Worm (Caenorhabditis elegans) whole organism, L4 larva: ENCODE results near the gene Y60A3A.24.

Experiments
- aly-2 ChIP-seq: sonication (generic microtip); optimal IDR thresholded peaks from 2 replicates; lab custom pipeline; 2018; ENCODE audit warnings: missing biosample characterization, missing genetic modification characterization
- ceh-32 ChIP-seq: sonication (generic microtip); optimal IDR thresholded peaks from 2 replicates; lab custom pipeline; 2016; ENCODE audit warnings: mild to moderate bottlenecking, missing genetic modification characterization, missing compliant biosample characterization; ENCODE audit not compliant: poor library complexity
- fos-1 ChIP-seq: fragments of 150-350 bp; optimal IDR thresholded peaks from 2 replicates; lab custom pipeline; 2014; ENCODE audit warnings: missing biosample characterization, missing genetic modification characterization
- madf-9 ChIP-seq: fragments of 200-800 bp; sonication (Bioruptor generic); conservative IDR thresholded peaks from 2 replicates; pipeline ENCODE4 v1.3.6; 2022; ENCODE audit warnings: missing genetic modification reagents, missing genetic modification characterization, missing compliant biosample characterization

Gene Y60A3A.24

DNA sequence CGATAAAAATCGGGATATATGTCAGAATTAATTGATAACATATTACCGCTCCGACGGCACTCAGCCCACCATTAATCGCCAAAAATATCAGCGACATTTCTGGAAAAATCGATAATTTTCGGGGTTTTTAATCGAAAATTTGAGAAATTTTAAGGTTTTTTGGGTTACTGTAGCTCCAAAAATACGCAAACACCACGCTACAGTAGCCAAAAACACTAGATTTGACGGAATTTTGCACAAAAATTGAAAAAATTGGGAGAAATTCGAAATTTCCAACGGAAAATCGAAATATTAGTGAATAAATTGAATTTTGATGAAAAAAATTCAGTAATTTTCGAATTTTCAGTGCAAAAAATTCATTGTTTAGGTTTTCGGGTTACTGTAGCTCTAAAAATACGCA lies 47.5 kb downstream of the Y60A3A.24 start, which contains the start of gene algn-7 (continued):
- TF ChIP-seq madf-9 (GFP tag; lab: Robert Waterston, UW) (no peak), ceh-32 (tag; lab: Kevin White, UChicago) (no peak), fos-1 (tag; lab: Kevin White, UChicago) (no peak), aly-2 (tag; lab: Kevin White, UChicago) (no peak)
